Worm (Caenorhabditis elegans): ENCODE measurements around the gene F53G2.2.
A peak's percentile ranks its signal among the peaks of the same experiment; 100 is the strongest.

Gene F53G2.2

DNA sequence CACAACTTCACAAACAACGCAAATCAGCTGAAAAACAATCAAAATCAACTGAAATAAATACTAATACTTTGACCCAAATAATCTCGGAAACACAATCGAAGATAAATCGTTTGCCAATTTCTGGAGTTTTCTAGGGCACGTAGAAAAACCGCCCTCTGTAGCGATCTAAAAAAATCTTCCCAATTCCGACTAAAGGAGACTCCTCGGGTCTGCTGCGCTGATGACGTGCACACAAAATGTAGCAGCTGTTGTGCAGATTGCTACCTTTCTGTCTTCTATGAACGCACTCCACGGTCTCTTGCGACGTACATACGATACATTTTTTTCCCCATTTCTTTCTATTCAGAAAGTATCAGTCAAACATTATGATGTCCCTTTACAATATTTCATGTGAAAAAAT lies 6.7 kb downstream of the F53G2.2 start, which contains the start of gene F53G2.1:
F53G2.1 (plus strand) TSS at position 301 of the 400 bp plus-strand sequence.
- TF ChIP-seq nhr-12 (tag; optimal IDR thresholded peaks at IDR 0.05) (no peak), isw-1 (GFP tag; IDR thresholded peaks at IDR 0.05) (no peak), tbx-2 (tag; optimal IDR thresholded peaks at IDR 0.05) (no peak), lin-39 (tag; optimal IDR thresholded peaks at IDR 0.05) (no peak), sox-4 (tag; optimal IDR thresholded peaks at IDR 0.05) (no peak), unc-130 (tag; optimal IDR thresholded peaks at IDR 0.05) (no peak), ets-5 (GFP tag; IDR thresholded peaks at IDR 0.05) (no peak), nhr-85 (tag) (no peak), fkh-10 (GFP tag; optimal IDR thresholded peaks at IDR 0.05) (no peak), pag-3 (tag; optimal IDR thresholded peaks at IDR 0.05; ENCODE audit: borderline replicate concordance, insufficient read depth) (no peak), egl-13 (tag; optimal IDR thresholded peaks at IDR 0.05) (no peak), grh-1 (GFP tag; IDR thresholded peaks at IDR 0.05) (no peak), ceh-8 (GFP tag; optimal IDR thresholded peaks at IDR 0.05) (no peak), lin-15B (tag; optimal IDR thresholded peaks at IDR 0.05) (no peak), mef-2 (tag; optimal IDR thresholded peaks at IDR 0.05) (no peak), jun-1 (tag; optimal IDR thresholded peaks at IDR 0.05) (no peak), unc-62 (GFP tag; optimal IDR thresholded peaks at IDR 0.05) (no peak), fkh-8 (tag; optimal IDR thresholded peaks at IDR 0.05) (no peak), mep-1 (tag; optimal IDR thresholded peaks at IDR 0.05) (no peak), elt-2 (tag; optimal IDR thresholded peaks at IDR 0.05) (no peak)

DNA sequence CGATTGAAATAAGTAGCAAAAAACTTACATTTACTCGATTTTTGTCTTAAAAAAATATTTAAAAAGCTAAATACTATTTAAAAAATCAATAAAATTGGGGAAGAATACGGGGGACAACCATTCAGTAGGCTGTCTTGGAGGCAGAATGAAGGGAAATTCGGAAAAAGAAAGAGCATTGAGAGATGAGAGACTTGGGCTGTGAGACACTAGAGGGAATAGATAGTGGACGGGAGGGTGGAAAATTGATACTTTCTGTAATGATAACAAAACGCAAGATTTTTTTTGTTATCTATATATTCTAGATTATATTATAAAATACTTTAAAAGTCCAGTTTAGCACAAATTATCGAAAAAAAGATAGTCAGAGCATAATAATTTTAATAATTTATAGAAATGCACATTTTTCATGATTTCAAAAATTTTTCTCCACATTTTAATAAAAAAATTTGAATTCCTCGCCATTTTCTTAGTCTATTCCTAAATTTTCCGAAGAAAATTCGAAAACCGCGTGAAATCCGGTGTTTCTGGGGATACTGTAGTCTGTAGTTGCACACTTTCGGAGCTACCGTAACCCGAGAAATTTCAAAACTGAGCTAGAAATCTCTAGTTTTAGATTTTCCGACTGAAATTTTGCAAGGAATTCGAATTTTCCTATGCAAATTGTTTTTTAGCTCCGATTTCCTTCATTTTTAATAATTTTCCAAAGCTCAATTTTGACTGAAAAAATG lies 22.1 kb downstream of the F53G2.2 start:
- TF ChIP-seq efl-1 (optimal IDR thresholded peaks at IDR 0.05) = peak in 1 of 2 experiments; percentile 3
- TF ChIP-seq efl-1 (GFP tag; optimal IDR thresholded peaks at IDR 0.05 in 1 of 2) = peak in 1 of 2 experiments; percentile 18
- TF ChIP-seq sox-4 (tag; optimal IDR thresholded peaks at IDR 0.05) = no peak
- peak; percentile 5 for TF ChIP-seq mep-1 (tag; optimal IDR thresholded peaks at IDR 0.05)
- TF ChIP-seq elt-2 (tag; optimal IDR thresholded peaks at IDR 0.05) = peak; percentile 75
- peak in 1 of 2 experiments; percentile 3 for TF ChIP-seq lin-35 (GFP tag; optimal IDR thresholded peaks at IDR 0.05)
- TF ChIP-seq nhr-85 (tag) = peak; percentile 50
- no peak for TF ChIP-seq unc-98 (GFP tag; IDR thresholded peaks at IDR 0.05)
- TF ChIP-seq skn-1 (tag; optimal IDR thresholded peaks at IDR 0.05) = peak; percentile 17
- TF ChIP-seq tlp-1 (tag; optimal IDR thresholded peaks at IDR 0.05) = no peak

DNA sequence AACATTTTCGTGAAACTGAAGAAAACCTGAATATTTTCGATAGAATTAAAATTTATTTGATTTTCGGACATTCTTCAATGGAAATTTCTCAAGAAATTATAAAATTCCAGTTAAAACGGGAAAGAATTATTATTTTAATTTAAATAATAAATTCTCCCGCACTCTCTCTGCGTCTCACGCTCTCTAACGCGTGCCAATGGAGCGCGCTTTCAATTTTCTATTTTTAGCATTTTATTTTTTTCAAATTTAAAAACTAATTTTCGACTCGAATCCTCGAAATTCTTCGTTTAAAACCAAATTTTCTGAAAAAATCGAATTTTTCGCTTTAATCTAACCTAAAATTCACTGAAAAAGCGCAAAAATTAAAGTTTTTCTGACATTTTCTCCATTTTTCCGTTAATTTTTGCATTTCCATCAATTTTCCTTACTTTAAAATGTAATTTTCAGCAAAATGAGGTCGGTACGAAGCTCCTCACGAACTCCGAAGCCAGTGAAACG lies 22.8 kb downstream of the F53G2.2 start, which contains the start of gene gbas-1:
gbas-1 (plus strand) TSS at position 448 of the 498 bp plus-strand sequence.
- TF ChIP-seq dsc-1 (tag; optimal IDR thresholded peaks at IDR 0.05) = no peak
- TF ChIP-seq F16B12.6 (tag; optimal IDR thresholded peaks at IDR 0.05) = peak; percentile 10
- no peak for TF ChIP-seq nhr-84 (tag; optimal IDR thresholded peaks at IDR 0.05)
- peak; percentile 38 for TF ChIP-seq swsn-7 (tag; optimal IDR thresholded peaks at IDR 0.05)
- no peak for TF ChIP-seq nhr-12 (tag; optimal IDR thresholded peaks at IDR 0.05)
- TF ChIP-seq blmp-1 (tag; optimal IDR thresholded peaks at IDR 0.05) = peak; percentile 24
- no peak for TF ChIP-seq lin-14 (GFP tag; optimal IDR thresholded peaks at IDR 0.05)
- TF ChIP-seq isw-1 (GFP tag; IDR thresholded peaks at IDR 0.05) = peak; percentile 52
- no peak for TF ChIP-seq ets-5 (GFP tag; IDR thresholded peaks at IDR 0.05)
- no peak for TF ChIP-seq ceh-88 (GFP tag; IDR thresholded peaks at IDR 0.05)
- peak; percentile 51 for TF ChIP-seq tbx-2 (tag; optimal IDR thresholded peaks at IDR 0.05)
- peak; percentile 57 for TF ChIP-seq skn-1 (tag; optimal IDR thresholded peaks at IDR 0.05)
- TF ChIP-seq nhr-90 (tag; optimal IDR thresholded peaks at IDR 0.05; ENCODE audit: poor library complexity) = no peak
- TF ChIP-seq snu-23 (GFP tag; optimal IDR thresholded peaks at IDR 0.05) = peak; percentile 49
- TF ChIP-seq C04F5.9 (tag; optimal IDR thresholded peaks at IDR 0.05) = peak; percentile 17
- no peak for TF ChIP-seq fkh-8 (tag; optimal IDR thresholded peaks at IDR 0.05)
- no peak for TF ChIP-seq alr-1 (tag; optimal IDR thresholded peaks at IDR 0.05; ENCODE audit: borderline replicate concordance)
- no peak for TF ChIP-seq lir-3 (tag; optimal IDR thresholded peaks at IDR 0.05; ENCODE audit: poor library complexity)
- TF ChIP-seq Y116A8C.19 (tag; optimal IDR thresholded peaks at IDR 0.05; ENCODE audit: borderline replicate concordance) = no peak
- TF ChIP-seq nhr-71 (tag; optimal IDR thresholded peaks at IDR 0.05) = no peak
- TF ChIP-seq snpc-4 (tag; optimal IDR thresholded peaks at IDR 0.05) = peak; percentile 4
- TF ChIP-seq egl-27 (tag; optimal IDR thresholded peaks at IDR 0.05) = no peak
- no peak for TF ChIP-seq elt-2 (tag; optimal IDR thresholded peaks at IDR 0.05)
- peak in 1 of 3 experiments; percentile 26 for TF ChIP-seq ceh-82 (tag; optimal IDR thresholded peaks at IDR 0.05)
- no peak for TF ChIP-seq mdl-1 (tag; optimal IDR thresholded peaks at IDR 0.05)
- no peak for TF ChIP-seq lin-15B (tag; optimal IDR thresholded peaks at IDR 0.05)
- no peak for TF ChIP-seq efl-3 (GFP tag; optimal IDR thresholded peaks at IDR 0.05)
- peak; percentile 81 to 89 for TF ChIP-seq lin-35 (GFP tag; optimal IDR thresholded peaks at IDR 0.05)
- TF ChIP-seq nhr-47 (tag; optimal IDR thresholded peaks at IDR 0.05) = no peak
- no peak for TF ChIP-seq vab-15 (tag; optimal IDR thresholded peaks at IDR 0.05)

Measured in whole organism, L1 larva.